Fruit fly (Drosophila melanogaster): ENCODE results near the gene Atg4a.
A peak's percentile ranks its signal among the peaks of the same experiment; 100 is the strongest.

The Atg4a gene

dm6 chr2L:1070941-1071340, 9.8 kb upstream of the Atg4a start (continued):
- TF ChIP-seq Dbx (GFP tag; IDR thresholded peaks at IDR 0.05), result peak; percentile 62
- TF ChIP-seq Vsx1 (GFP tag; optimal IDR thresholded peaks at IDR 0.05), result no peak
- TF ChIP-seq NfI (GFP tag; optimal IDR thresholded peaks at IDR 0.05), result peak; percentile 4
- no peak for TF ChIP-seq Awh (GFP tag; IDR thresholded peaks at IDR 0.05)
- TF ChIP-seq CG1024 (GFP tag; IDR thresholded peaks at IDR 0.05), result no peak
- TF ChIP-seq klu (GFP tag; IDR thresholded peaks at IDR 0.05), result no peak
- no peak for TF ChIP-seq CG12299 (tag; optimal IDR thresholded peaks at IDR 0.05)
- TF ChIP-seq CrebB (tag; optimal IDR thresholded peaks at IDR 0.05), result no peak
- TF ChIP-seq CG4282 (GFP tag; optimal IDR thresholded peaks at IDR 0.05), result no peak
- TF ChIP-seq CG33213 (GFP tag; optimal IDR thresholded peaks at IDR 0.05), result no peak
- TF ChIP-seq CG17385 (GFP tag; optimal IDR thresholded peaks at IDR 0.05), result no peak
- no peak for TF ChIP-seq CG10959 (GFP tag; IDR thresholded peaks at IDR 0.05)
- no peak for TF ChIP-seq CG16815 (GFP tag; optimal IDR thresholded peaks at IDR 0.05)
- no peak for TF ChIP-seq CG8765 (GFP tag; IDR thresholded peaks at IDR 0.05)
- TF ChIP-seq toy (GFP tag; IDR thresholded peaks at IDR 0.05), result 0 out of 2 replicates have a peak, but pooled peaks have one; percentile 44
- no peak for TF ChIP-seq CG11398 (GFP tag; optimal IDR thresholded peaks at IDR 0.05)
- TF ChIP-seq CG9817 (tag; optimal IDR thresholded peaks at IDR 0.05), result no peak
- no peak for TF ChIP-seq shn (GFP tag; optimal IDR thresholded peaks at IDR 0.05)
- TF ChIP-seq eve (GFP tag; optimal IDR thresholded peaks at IDR 0.05), result no peak
- TF ChIP-seq Rx (GFP tag; IDR thresholded peaks at IDR 0.05), result no peak
- TF ChIP-seq nom (GFP tag; optimal IDR thresholded peaks at IDR 0.05), result no peak
- no peak for TF ChIP-seq CG7987 (GFP tag; optimal IDR thresholded peaks at IDR 0.05)
- no peak for TF ChIP-seq insv (GFP tag; optimal IDR thresholded peaks at IDR 0.05)
- 0 out of 2 replicates have a peak, but pooled peaks have one; percentile 23 for TF ChIP-seq Ada2b (GFP tag; IDR thresholded peaks at IDR 0.05)
- no peak for TF ChIP-seq Doc3 (GFP tag; IDR thresholded peaks at IDR 0.05; ENCODE audit: partially characterized antibody)
- no peak for TF ChIP-seq bowl (GFP tag; IDR thresholded peaks at IDR 0.05)
- no peak for TF ChIP-seq CG13894 (tag; optimal IDR thresholded peaks at IDR 0.05)
- no peak for TF ChIP-seq HLHmδ (GFP tag; optimal IDR thresholded peaks at IDR 0.05)
- TF ChIP-seq E2f1 (GFP tag; IDR thresholded peaks at IDR 0.05), result 0 out of 2 replicates have a peak, but pooled peaks have one; percentile 15
- TF ChIP-seq wdn (GFP tag; IDR thresholded peaks at IDR 0.05), result no peak
- no peak for TF ChIP-seq CG4730 (GFP tag; IDR thresholded peaks at IDR 0.05)
- TF ChIP-seq Dek (tag; optimal IDR thresholded peaks at IDR 0.05), result no peak
- no peak for TF ChIP-seq Side (GFP tag; optimal IDR thresholded peaks at IDR 0.05)
- no peak for TF ChIP-seq dan (GFP tag; IDR thresholded peaks at IDR 0.05)
- 0 out of 2 replicates have a peak, but pooled peaks have one; percentile 7 for TF ChIP-seq CG31224 (GFP tag; IDR thresholded peaks at IDR 0.05)
- no peak for TF ChIP-seq cg (GFP tag; optimal IDR thresholded peaks at IDR 0.05)
- TF ChIP-seq zen2 (GFP tag; IDR thresholded peaks at IDR 0.05; ENCODE audit: partially characterized antibody), result no peak
- TF ChIP-seq CG10431 (GFP tag; optimal IDR thresholded peaks at IDR 0.05), result no peak
- no peak for TF ChIP-seq CG14441 (GFP tag; IDR thresholded peaks at IDR 0.05)
- TF ChIP-seq CG10147 (GFP tag; optimal IDR thresholded peaks at IDR 0.05), result no peak
- no peak for TF ChIP-seq Atf-2 (GFP tag; optimal IDR thresholded peaks at IDR 0.05)
- no peak for TF ChIP-seq gcm (GFP tag; optimal IDR thresholded peaks at IDR 0.05)
- TF ChIP-seq ato (GFP tag; IDR thresholded peaks at IDR 0.05; ENCODE audit: partially characterized antibody), result no peak
- 0 out of 3 replicates have a peak, but pooled peaks have one; percentile 24 for TF ChIP-seq Aef1 (GFP tag; IDR thresholded peaks at IDR 0.05)
- no peak for TF ChIP-seq CG15011 (GFP tag; optimal IDR thresholded peaks at IDR 0.05)
- TF ChIP-seq CG9727 (GFP tag; optimal IDR thresholded peaks at IDR 0.05), result no peak
- TF ChIP-seq YL-1 (GFP tag; optimal IDR thresholded peaks at IDR 0.05), result no peak
- no peak for TF ChIP-seq Chrac-16 (GFP tag; optimal IDR thresholded peaks at IDR 0.05)
- peak; percentile 20 for TF ChIP-seq dmrt99B (tag; optimal IDR thresholded peaks at IDR 0.05)
- peak; percentile 11 for TF ChIP-seq Xbp1 (GFP tag; optimal IDR thresholded peaks at IDR 0.05)
- no peak for TF ChIP-seq CG10267 (tag; optimal IDR thresholded peaks at IDR 0.05)

Measured in whole organism, embryonic.